Worm (Caenorhabditis elegans) whole organism, young adult: ENCODE measurements around the gene str-94.

Experiments
- Y56A3A.18 ChIP-seq: fragments of 200-800 bp; sonication (Bioruptor generic); IDR thresholded peaks from 2 replicates; pipeline ENCODE4 v1.3.6; 2022; ENCODE audit warnings: missing genetic modification reagents, missing genetic modification characterization, missing compliant biosample characterization
- lsl-1 ChIP-seq: fragments of 200-800 bp; sonication (Bioruptor generic); optimal IDR thresholded peaks from 2 replicates; lab custom pipeline; 2018; ENCODE audit warnings: mild to moderate bottlenecking, missing genetic modification characterization, moderate library complexity, missing compliant biosample characterization

ce11 chrV:9246260-9246659, 2.8 kb downstream of the str-94 start, which contains the start of gene aat-2:
- TF ChIP-seq lsl-1 (GFP tag; lab: Kevin White, UChicago) (no peak), Y56A3A.18 (GFP tag; lab: Robert Waterston, UW) (no peak)
